In genomic region chrX:16392107-16392506, ce11 we compare ENCODE assay signal across 4 worm cellular contexts.
TF ChIP-seq lines count a peak whose summit lies in the region.

No protein-coding gene starts in this region.

TF ChIP-seq in whole organism, L2 larva, 48 proteins besides CTCF, POLR2A, EP300 and RAD21:
- TF ChIP-seq nhr-237 (tag; optimal IDR thresholded peaks at IDR 0.05; lab: Kevin White, UChicago) (no peak), C34F6.9 (tag; optimal IDR thresholded peaks at IDR 0.05; lab: Kevin White, UChicago) (peak; percentile 33), nhr-25 (tag; optimal IDR thresholded peaks at IDR 0.05; lab: Kevin White, UChicago) (no peak), fos-1 (tag; optimal IDR thresholded peaks at IDR 0.05; lab: Kevin White, UChicago) (peak; percentile 4), F13H6.1 (tag; optimal IDR thresholded peaks at IDR 0.05; lab: Kevin White, UChicago) (peak; percentile 84), sem-4 (tag; optimal IDR thresholded peaks at IDR 0.05; lab: Kevin White, UChicago) (no peak), lsy-2 (tag; optimal IDR thresholded peaks at IDR 0.05; lab: Kevin White, UChicago) (peak in 1 of 2 experiments; percentile 30), nhr-129 (tag; optimal IDR thresholded peaks at IDR 0.05; lab: Kevin White, UChicago) (peak; percentile 52), sma-9 (GFP tag; optimal IDR thresholded peaks at IDR 0.05; lab: Kevin White, UChicago) (peak; percentile 63), sma-9 (tag; optimal IDR thresholded peaks at IDR 0.05; lab: Kevin White, UChicago) (no peak)
TF ChIP-seq in whole organism, L2 larva: peak in this region for 6.

TF ChIP-seq in whole organism, L4 larva, 104 proteins besides CTCF, POLR2A, EP300 and RAD21:
- TF ChIP-seq daf-16 (GFP tag; optimal IDR thresholded peaks at IDR 0.05; lab: Kevin White, UChicago) (peak in 1 of 2 experiments; percentile 75), daf-16 (tag; optimal IDR thresholded peaks at IDR 0.05; lab: Kevin White, UChicago) (no peak), hlh-11 (tag; optimal IDR thresholded peaks at IDR 0.05; lab: Kevin White, UChicago) (peak; percentile 76), mxl-2 (GFP tag; conservative IDR thresholded peaks at IDR 0.05; lab: Robert Waterston, UW) (no peak), nhr-102 (tag; optimal IDR thresholded peaks at IDR 0.05; lab: Kevin White, UChicago) (no peak), nhr-11 (tag; optimal IDR thresholded peaks at IDR 0.05; lab: Kevin White, UChicago) (peak; percentile 33), F37D6.2 (tag; optimal IDR thresholded peaks at IDR 0.05; lab: Kevin White, UChicago) (no peak), ceh-32 (tag; optimal IDR thresholded peaks at IDR 0.05; lab: Kevin White, UChicago; ENCODE audit: poor library complexity) (no peak), skn-1 (tag; optimal IDR thresholded peaks at IDR 0.05; lab: Kevin White, UChicago) (no peak), nhr-6 (tag; optimal IDR thresholded peaks at IDR 0.05; lab: Kevin White, UChicago) (no peak), aly-2 (tag; optimal IDR thresholded peaks at IDR 0.05; lab: Kevin White, UChicago) (no peak), hmg-1.1 (GFP tag; IDR thresholded peaks at IDR 0.05; lab: Robert Waterston, UW) (no peak), lsy-2 (tag; optimal IDR thresholded peaks at IDR 0.05; lab: Kevin White, UChicago) (no peak), ama-1 (optimal IDR thresholded peaks at IDR 0.05; lab: Kevin White, UChicago) (no peak), set-16 (GFP tag; IDR thresholded peaks at IDR 0.05; lab: Robert Waterston, UW) (peak; percentile 51), ceh-62 (tag; optimal IDR thresholded peaks at IDR 0.05; lab: Kevin White, UChicago) (no peak), nhr-76 (tag; optimal IDR thresholded peaks at IDR 0.05; lab: Kevin White, UChicago) (no peak), mes-2 (tag; optimal IDR thresholded peaks at IDR 0.05; lab: Kevin White, UChicago; ENCODE audit: poor library complexity, severe bottlenecking) (peak; percentile 20), zfp-2 (tag; optimal IDR thresholded peaks at IDR 0.05; lab: Kevin White, UChicago) (no peak), R02D3.7 (tag; optimal IDR thresholded peaks at IDR 0.05; lab: Kevin White, UChicago) (no peak)

TF ChIP-seq in whole organism, late embryonic, 69 proteins besides CTCF, POLR2A, EP300 and RAD21:
- TF ChIP-seq syd-9 (tag; optimal IDR thresholded peaks at IDR 0.05; lab: Kevin White, UChicago): peak; percentile 58
- no peak for TF ChIP-seq ahr-1 (tag; optimal IDR thresholded peaks at IDR 0.05; lab: Kevin White, UChicago)
- TF ChIP-seq sox-2 (GFP tag; IDR thresholded peaks at IDR 0.05; lab: Robert Waterston, UW): no peak
- TF ChIP-seq unc-55 (GFP tag; optimal IDR thresholded peaks at IDR 0.05; lab: Kevin White, UChicago): peak; percentile 89
- peak; percentile 55 for TF ChIP-seq pat-9 (tag; optimal IDR thresholded peaks at IDR 0.05; lab: Kevin White, UChicago)
- TF ChIP-seq rnt-1 (tag; optimal IDR thresholded peaks at IDR 0.05; lab: Kevin White, UChicago): peak; percentile 89
- no peak for TF ChIP-seq odd-2 (tag; optimal IDR thresholded peaks at IDR 0.05; lab: Kevin White, UChicago)
- TF ChIP-seq zip-5 (tag; optimal IDR thresholded peaks at IDR 0.05; lab: Kevin White, UChicago): no peak
- TF ChIP-seq ama-1 (optimal IDR thresholded peaks at IDR 0.05; lab: Kevin White, UChicago): no peak
- TF ChIP-seq che-1 (tag; optimal IDR thresholded peaks at IDR 0.05; lab: Kevin White, UChicago): no peak
- TF ChIP-seq ceh-9 (tag; optimal IDR thresholded peaks at IDR 0.05; lab: Kevin White, UChicago): no peak
- TF ChIP-seq dve-1 (tag; optimal IDR thresholded peaks at IDR 0.05; lab: Kevin White, UChicago): no peak
- TF ChIP-seq nfya-1 (tag; optimal IDR thresholded peaks at IDR 0.05; lab: Kevin White, UChicago): peak; percentile 72
- peak; percentile 46 for TF ChIP-seq ceh-34 (tag; optimal IDR thresholded peaks at IDR 0.05; lab: Kevin White, UChicago)
- no peak for TF ChIP-seq ztf-16 (tag; optimal IDR thresholded peaks at IDR 0.05; lab: Kevin White, UChicago)
- peak; percentile 88 for TF ChIP-seq ceh-18 (tag; optimal IDR thresholded peaks at IDR 0.05; lab: Kevin White, UChicago)
- TF ChIP-seq tbx-2 (tag; optimal IDR thresholded peaks at IDR 0.05; lab: Kevin White, UChicago): peak; percentile 32
- TF ChIP-seq F13H6.1 (tag; optimal IDR thresholded peaks at IDR 0.05; lab: Kevin White, UChicago): no peak
- TF ChIP-seq C08G9.2 (tag; optimal IDR thresholded peaks at IDR 0.05; lab: Kevin White, UChicago): peak; percentile 12
- TF ChIP-seq ceh-2 (tag; optimal IDR thresholded peaks at IDR 0.05; lab: Kevin White, UChicago): no peak

TF ChIP-seq in whole organism, mixed stage, embryonic, 35 proteins besides CTCF, POLR2A, EP300 and RAD21:
- TF ChIP-seq flh-1 (GFP tag; optimal IDR thresholded peaks at IDR 0.05; lab: Kevin White, UChicago): no peak
- TF ChIP-seq drap-1 (GFP tag; optimal IDR thresholded peaks at IDR 0.05; lab: Kevin White, UChicago): no peak
- no peak for TF ChIP-seq sptf-1 (tag; optimal IDR thresholded peaks at IDR 0.05; lab: Kevin White, UChicago)
- no peak for TF ChIP-seq mep-1 (tag; optimal IDR thresholded peaks at IDR 0.05; lab: Kevin White, UChicago)
- TF ChIP-seq ceh-83 (GFP tag; optimal IDR thresholded peaks at IDR 0.05; lab: Kevin White, UChicago): peak; percentile 25
- no peak for TF ChIP-seq ham-2 (GFP tag; optimal IDR thresholded peaks at IDR 0.05; lab: Kevin White, UChicago)
- TF ChIP-seq blmp-1 (tag; optimal IDR thresholded peaks at IDR 0.05; lab: Kevin White, UChicago): no peak
- TF ChIP-seq nhr-2 (tag; optimal IDR thresholded peaks at IDR 0.05; lab: Kevin White, UChicago): no peak
- TF ChIP-seq nhr-76 (tag; optimal IDR thresholded peaks at IDR 0.05; lab: Kevin White, UChicago): no peak
- TF ChIP-seq nhr-28 (tag; optimal IDR thresholded peaks at IDR 0.05; lab: Kevin White, UChicago): no peak
- no peak for TF ChIP-seq lin-13 (tag; optimal IDR thresholded peaks at IDR 0.05; lab: Kevin White, UChicago)
- TF ChIP-seq hlh-1 (tag; optimal IDR thresholded peaks at IDR 0.05; lab: Kevin White, UChicago): peak; percentile 99
- TF ChIP-seq mab-5 (tag; optimal IDR thresholded peaks at IDR 0.05; lab: Kevin White, UChicago): peak; percentile 58
- no peak for TF ChIP-seq elt-1 (tag; optimal IDR thresholded peaks at IDR 0.05; lab: Kevin White, UChicago; ENCODE audit: borderline replicate concordance, insufficient read depth)
- no peak for TF ChIP-seq elt-3 (tag; optimal IDR thresholded peaks at IDR 0.05; lab: Kevin White, UChicago)
- TF ChIP-seq unc-62 (GFP tag; optimal IDR thresholded peaks at IDR 0.05; lab: Kevin White, UChicago): peak; percentile 93
- no peak for TF ChIP-seq mls-2 (tag; optimal IDR thresholded peaks at IDR 0.05; lab: Kevin White, UChicago)
- TF ChIP-seq M03D4.4 (tag; optimal IDR thresholded peaks at IDR 0.05; lab: Kevin White, UChicago): peak; percentile 11
- TF ChIP-seq unc-120 (tag; optimal IDR thresholded peaks at IDR 0.05; lab: Kevin White, UChicago; ENCODE audit: poor library complexity, severe bottlenecking): peak; percentile 97
